Fruit fly (Drosophila melanogaster): ENCODE data around the gene Vml.

Vml gene

DNA sequence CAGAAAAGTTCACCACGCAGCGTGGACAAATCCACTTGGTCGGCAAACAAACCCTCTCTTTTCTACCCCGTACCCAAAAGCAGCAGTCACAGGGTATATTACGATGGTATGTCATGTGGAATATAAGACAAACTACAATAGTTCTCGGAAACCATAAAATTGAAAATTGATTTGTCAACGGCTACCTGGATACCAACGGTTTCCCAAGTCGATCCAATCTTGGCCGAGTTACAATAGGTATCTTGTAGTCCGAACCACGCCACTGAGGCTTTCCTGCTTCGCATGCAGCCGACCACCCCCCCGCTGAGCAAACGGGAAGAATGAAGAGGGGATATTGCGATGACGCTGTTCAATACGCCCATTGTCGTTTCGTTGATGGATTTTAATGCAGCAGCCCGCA lies 42.7 kb downstream of the Vml start:
- TF ChIP-seq CTCF (optimal IDR thresholded peaks at IDR 0.05) = no peak
- no peak for TF ChIP-seq CG8478 (optimal IDR thresholded peaks at IDR 0.05)

DNA sequence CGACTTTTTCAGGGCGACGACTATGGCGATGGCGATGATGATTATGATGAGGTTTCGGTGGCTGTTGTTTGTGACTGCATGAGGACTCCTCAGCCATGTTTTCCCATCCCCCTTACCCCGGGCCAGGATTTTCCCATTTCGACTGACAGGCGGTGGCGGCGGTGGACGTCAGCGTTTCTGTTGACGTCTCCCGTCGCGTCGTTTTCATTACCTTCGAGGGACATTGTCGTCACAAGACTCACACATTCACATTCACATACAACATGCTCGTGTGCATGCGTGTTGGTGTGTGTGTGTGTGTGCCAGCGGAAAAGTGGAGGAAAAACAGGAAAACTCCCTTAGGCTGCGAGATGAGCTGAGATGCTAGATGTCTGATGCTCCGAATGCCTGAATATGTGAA lies 44.2 kb downstream of the Vml start:
- TF ChIP-seq CTCF (optimal IDR thresholded peaks at IDR 0.05) = no peak
- no peak for TF ChIP-seq CG8478 (optimal IDR thresholded peaks at IDR 0.05)

dm6 chrX:2320892-2321291 lies 45.3 kb downstream of the Vml start:
- no peak for TF ChIP-seq CG8478 (optimal IDR thresholded peaks at IDR 0.05)
- no peak for TF ChIP-seq CTCF (optimal IDR thresholded peaks at IDR 0.05)

DNA sequence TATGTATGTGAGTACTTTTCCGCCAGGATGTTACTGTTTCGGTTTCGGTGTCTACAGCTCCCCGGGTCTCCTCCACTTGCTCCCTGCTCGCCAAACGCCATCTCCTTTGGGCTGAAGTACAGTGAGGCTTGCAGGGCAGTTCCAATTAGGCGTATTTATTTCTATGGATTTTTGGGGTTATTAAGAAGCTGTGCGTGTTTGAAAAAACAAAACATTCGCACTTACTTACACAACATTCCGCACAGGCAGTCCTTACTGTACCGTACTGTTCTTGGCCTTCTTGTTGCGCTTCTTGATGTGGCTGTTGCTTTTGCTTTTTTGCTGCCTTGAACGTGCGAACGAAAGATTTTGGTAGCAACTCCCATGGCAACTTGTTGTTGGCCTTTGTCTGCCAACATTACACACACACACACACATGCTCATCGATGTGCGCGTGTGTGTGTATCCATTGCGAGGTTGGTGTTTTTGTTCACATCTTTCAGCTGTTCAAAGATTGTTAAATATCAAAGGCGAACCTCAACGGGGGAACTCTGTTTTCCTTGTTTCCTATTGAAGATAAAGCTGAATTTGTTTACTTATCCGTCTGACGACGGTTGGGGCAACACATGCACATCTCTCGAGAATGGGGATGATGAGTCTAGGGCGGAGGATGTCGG lies 46.4 kb downstream of the Vml start:
- no peak for TF ChIP-seq CG8478 (optimal IDR thresholded peaks at IDR 0.05)
- no peak for TF ChIP-seq CTCF (optimal IDR thresholded peaks at IDR 0.05)

DNA sequence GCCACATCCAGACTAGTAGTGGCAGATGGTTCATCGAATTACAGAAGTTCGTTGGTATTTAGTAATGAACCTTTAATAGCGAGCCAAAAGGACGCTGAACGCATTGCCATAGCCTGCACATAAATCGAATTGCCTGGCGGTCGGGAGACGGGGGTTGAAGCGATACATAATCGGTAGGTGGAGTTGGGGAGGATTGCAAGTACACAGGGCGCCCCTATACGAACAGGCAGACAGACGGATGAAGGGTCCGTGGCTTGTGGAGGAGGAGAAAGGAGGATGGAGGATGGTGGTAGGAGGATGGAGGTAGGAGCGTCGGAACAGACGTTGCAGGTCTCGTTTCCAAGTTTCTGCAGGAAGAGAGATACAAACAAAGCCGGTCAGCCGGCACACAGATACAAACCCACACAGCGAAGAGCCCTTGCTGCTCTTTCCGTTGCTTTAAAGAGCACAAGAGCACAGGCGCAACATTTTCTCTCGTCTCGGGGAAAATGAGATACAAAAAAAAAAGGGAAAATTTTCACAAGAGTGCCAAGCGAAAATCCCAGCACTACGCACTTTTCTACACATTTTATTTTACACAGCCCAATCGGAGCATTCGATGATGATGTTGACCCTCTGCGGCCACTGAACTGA lies 48.2 kb downstream of the Vml start:
- TF ChIP-seq CG8478 (optimal IDR thresholded peaks at IDR 0.05) (no peak), CTCF (optimal IDR thresholded peaks at IDR 0.05) (no peak)

- no peak for TF ChIP-seq CG8478 (optimal IDR thresholded peaks at IDR 0.05)
- no peak for TF ChIP-seq CTCF (optimal IDR thresholded peaks at IDR 0.05)
Observed at dm6 chrX:2325658-2326245, 50.1 kb downstream of the Vml start, which contains the start of gene CG14050. TSS of gene CG14050 (minus strand) at chrX:2326217.

DNA sequence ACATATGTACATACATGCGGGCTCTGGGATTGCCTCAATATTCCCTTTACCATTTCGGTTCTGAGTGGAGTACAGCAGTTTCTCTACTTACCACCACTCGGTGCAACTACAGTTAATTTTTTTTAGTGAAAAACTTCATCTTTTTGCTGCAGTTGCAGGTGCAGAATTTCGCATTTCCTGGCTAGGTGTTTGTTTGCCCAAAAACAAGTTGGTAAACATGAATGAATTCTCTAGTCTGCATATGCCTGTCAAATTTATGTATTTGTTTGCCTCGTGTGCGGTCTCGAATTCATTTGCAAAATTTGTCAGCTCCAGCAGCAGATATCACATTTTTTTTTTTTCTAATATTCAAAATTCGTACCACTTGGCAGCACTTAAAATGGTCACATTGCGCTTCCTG lies 51.2 kb downstream of the Vml start, which contains the start of gene CG2854:
Gene CG2854, plus strand, starts transcription at position 301 of the 400 bp plus-strand sequence.
- TF ChIP-seq CG8478 (optimal IDR thresholded peaks at IDR 0.05) = no peak
- TF ChIP-seq CTCF (optimal IDR thresholded peaks at IDR 0.05) = no peak
